Worm (Caenorhabditis elegans): Measurements from ENCODE around the gene mrp-4.

ce11 chrX:9924962-9925361 is 40.9 kb downstream of the mrp-4 start, which contains the start of gene ugt-23:
- TF ChIP-seq ceh-13 (GFP tag; optimal IDR thresholded peaks at IDR 0.05) (no peak), B0310.2 (tag; optimal IDR thresholded peaks at IDR 0.05) (no peak), hnd-1 (tag; optimal IDR thresholded peaks at IDR 0.05) (no peak), ama-1 (optimal IDR thresholded peaks at IDR 0.05) (no peak), flt-1 (GFP tag; IDR thresholded peaks at IDR 0.05) (no peak), pes-1 (GFP tag; IDR thresholded peaks at IDR 0.05) (no peak), tbx-11 (GFP tag; IDR thresholded peaks at IDR 0.05) (no peak), ceh-36 (tag; optimal IDR thresholded peaks at IDR 0.05) (no peak), hmbx-1 (tag; optimal IDR thresholded peaks at IDR 0.05) (no peak), tra-4 (tag; optimal IDR thresholded peaks at IDR 0.05) (no peak), F13C5.2 (tag; optimal IDR thresholded peaks at IDR 0.05) (no peak), sea-1 (GFP tag; conservative IDR thresholded peaks at IDR 0.05) (no peak), tbx-37 (GFP tag; conservative IDR thresholded peaks at IDR 0.05) (no peak), aly-1 (tag; optimal IDR thresholded peaks at IDR 0.05) (no peak)
